Worm (Caenorhabditis elegans): ENCODE results near the gene C06A6.4.

C06A6.4 gene

DNA sequence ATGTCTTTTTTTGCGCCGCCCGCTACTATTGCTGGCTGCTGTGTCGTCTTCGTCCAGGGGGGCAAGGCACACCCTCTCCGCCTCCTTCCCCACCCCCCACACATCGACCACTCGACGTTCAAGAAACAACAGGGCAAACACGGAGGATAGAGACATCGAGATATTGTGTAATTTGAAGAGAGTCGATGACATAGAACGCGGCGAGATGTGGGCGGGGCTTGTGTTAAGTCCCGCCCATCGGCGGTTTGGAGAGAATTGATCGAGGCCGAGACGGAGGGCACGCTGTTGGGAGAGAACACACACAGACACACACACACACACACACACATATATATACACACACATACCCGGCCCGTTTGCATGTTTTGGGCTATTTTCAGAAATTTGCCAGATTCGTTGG is 16.5 kb upstream of the C06A6.4 start:
- TF ChIP-seq ceh-8 (GFP tag; optimal IDR thresholded peaks at IDR 0.05): peak; percentile 51
- peak; percentile 30 for TF ChIP-seq elt-2 (tag; optimal IDR thresholded peaks at IDR 0.05)
- TF ChIP-seq grh-1 (GFP tag; IDR thresholded peaks at IDR 0.05): peak; percentile 40
- TF ChIP-seq vab-15 (tag; optimal IDR thresholded peaks at IDR 0.05): no peak
- no peak for TF ChIP-seq unc-30 (tag; optimal IDR thresholded peaks at IDR 0.05)
- peak; percentile 1 for TF ChIP-seq C04F5.9 (tag; optimal IDR thresholded peaks at IDR 0.05)
- peak in 1 of 2 experiments; percentile 81 for TF ChIP-seq mdl-1 (tag; optimal IDR thresholded peaks at IDR 0.05)
- no peak for TF ChIP-seq sptf-1 (tag; optimal IDR thresholded peaks at IDR 0.05)
- TF ChIP-seq nhr-77 (tag; optimal IDR thresholded peaks at IDR 0.05): peak; percentile 21
- TF ChIP-seq mab-9 (GFP tag; IDR thresholded peaks at IDR 0.05): peak; percentile 56
- no peak for TF ChIP-seq nhr-11 (tag; optimal IDR thresholded peaks at IDR 0.05)
- peak; percentile 76 for TF ChIP-seq skn-1 (tag; optimal IDR thresholded peaks at IDR 0.05)
- TF ChIP-seq isw-1 (GFP tag; IDR thresholded peaks at IDR 0.05): peak; percentile 43
- peak; percentile 62 to 67 for TF ChIP-seq efl-1 (optimal IDR thresholded peaks at IDR 0.05)
- TF ChIP-seq efl-1 (GFP tag; optimal IDR thresholded peaks at IDR 0.05 in 1 of 2): peak; percentile 38 to 93
- peak; percentile 96 for TF ChIP-seq lin-14 (GFP tag; optimal IDR thresholded peaks at IDR 0.05)
- no peak for TF ChIP-seq ceh-88 (GFP tag; IDR thresholded peaks at IDR 0.05)
- no peak for TF ChIP-seq ama-1 (optimal IDR thresholded peaks at IDR 0.05)
- no peak for TF ChIP-seq lir-3 (tag; optimal IDR thresholded peaks at IDR 0.05; ENCODE audit: poor library complexity)
- no peak for TF ChIP-seq pqm-1 (tag; optimal IDR thresholded peaks at IDR 0.05)
- peak; percentile 65 for TF ChIP-seq mep-1 (tag; optimal IDR thresholded peaks at IDR 0.05)
- peak in 1 of 2 experiments; percentile 18 for TF ChIP-seq egl-27 (tag; optimal IDR thresholded peaks at IDR 0.05)
- no peak for TF ChIP-seq nhr-28 (tag; optimal IDR thresholded peaks at IDR 0.05)
- peak; percentile 46 for TF ChIP-seq pax-3 (tag; optimal IDR thresholded peaks at IDR 0.05)
- no peak for TF ChIP-seq hlh-17 (GFP tag; optimal IDR thresholded peaks at IDR 0.05; ENCODE audit: borderline replicate concordance)
- no peak for TF ChIP-seq C34B4.2 (tag; optimal IDR thresholded peaks at IDR 0.05)
- TF ChIP-seq fkh-8 (tag; optimal IDR thresholded peaks at IDR 0.05): peak; percentile 85
- TF ChIP-seq nhr-237 (tag; optimal IDR thresholded peaks at IDR 0.05): no peak
- peak; percentile 6 for TF ChIP-seq blmp-1 (tag; optimal IDR thresholded peaks at IDR 0.05)
- TF ChIP-seq ces-1 (GFP tag; optimal IDR thresholded peaks at IDR 0.05): no peak
- peak; percentile 67 for TF ChIP-seq rnt-1 (tag; optimal IDR thresholded peaks at IDR 0.05)
- TF ChIP-seq lin-13 (GFP tag; optimal IDR thresholded peaks at IDR 0.05): peak; percentile 32
- peak; percentile 79 for TF ChIP-seq swsn-7 (tag; optimal IDR thresholded peaks at IDR 0.05)
- TF ChIP-seq alr-1 (tag; optimal IDR thresholded peaks at IDR 0.05; ENCODE audit: borderline replicate concordance): no peak
- TF ChIP-seq unc-86 (tag; optimal IDR thresholded peaks at IDR 0.05): peak; percentile 81
- TF ChIP-seq nhr-90 (tag; optimal IDR thresholded peaks at IDR 0.05; ENCODE audit: poor library complexity): peak; percentile 67
- TF ChIP-seq egl-13 (tag; optimal IDR thresholded peaks at IDR 0.05): peak; percentile 66
- TF ChIP-seq ceh-82 (tag; optimal IDR thresholded peaks at IDR 0.05): peak in 2 of 3 experiments; percentile 71 to 80
- TF ChIP-seq elt-3 (tag; optimal IDR thresholded peaks at IDR 0.05): peak in 3 of 6 experiments; percentile 22 to 31 (median 31)
- TF ChIP-seq tbx-2 (tag; optimal IDR thresholded peaks at IDR 0.05): peak; percentile 76
- TF ChIP-seq ztf-11 (tag; optimal IDR thresholded peaks at IDR 0.05): peak in 1 of 2 experiments; percentile 70
- peak; percentile 19 for TF ChIP-seq jun-1 (tag; optimal IDR thresholded peaks at IDR 0.05)
- TF ChIP-seq efl-3 (GFP tag; optimal IDR thresholded peaks at IDR 0.05): no peak
- peak; percentile 62 to 66 for TF ChIP-seq lsy-2 (tag; optimal IDR thresholded peaks at IDR 0.05)
- peak; percentile 54 for TF ChIP-seq dsc-1 (tag; optimal IDR thresholded peaks at IDR 0.05)
- TF ChIP-seq fkh-10 (GFP tag; optimal IDR thresholded peaks at IDR 0.05): peak; percentile 41
- TF ChIP-seq ztf-4 (tag; optimal IDR thresholded peaks at IDR 0.05): peak; percentile 61
- TF ChIP-seq irx-1 (tag; optimal IDR thresholded peaks at IDR 0.05): peak; percentile 70
- peak; percentile 69 to 74 for TF ChIP-seq lin-35 (GFP tag; optimal IDR thresholded peaks at IDR 0.05)
- peak; percentile 39 for TF ChIP-seq F16B12.6 (tag; optimal IDR thresholded peaks at IDR 0.05)
- TF ChIP-seq mef-2 (tag; optimal IDR thresholded peaks at IDR 0.05): peak; percentile 26
- TF ChIP-seq hpl-2 (GFP tag; optimal IDR thresholded peaks at IDR 0.05): no peak
- TF ChIP-seq lin-15B (tag; optimal IDR thresholded peaks at IDR 0.05): peak; percentile 15

Measured in whole organism, L1 larva.